Fruit fly (Drosophila melanogaster) whole organism, prepupa: ENCODE measurements around the gene CG31715.

Source experiments
- Blimp-1 ChIP-seq: fragments of 200-800 bp; sonication (Bioruptor generic); optimal IDR thresholded peaks from 3 replicates; lab custom pipeline; 2017; ENCODE audit warnings: missing biosample characterization, missing genetic modification characterization, mild to moderate bottlenecking, moderate library complexity, missing genetic modification reagents
- CG11294 ChIP-seq: fragments of 200-800 bp; sonication (Bioruptor generic); IDR thresholded peaks from 2 replicates; pipeline ENCODE4 v1.3.6; 2022; ENCODE audit warnings: missing biosample characterization, missing genetic modification characterization
- CG31627 ChIP-seq: fragments of 200-800 bp; sonication (Bioruptor generic); optimal IDR thresholded peaks from 3 replicates; lab custom pipeline; 2016; ENCODE audit warnings: missing biosample characterization, missing genetic modification characterization
- CG6808 ChIP-seq: fragments of 200-800 bp; sonication (Bioruptor generic); optimal IDR thresholded peaks from 3 replicates; lab custom pipeline; 2017; ENCODE audit warnings: missing biosample characterization, missing genetic modification characterization, mild to moderate bottlenecking, moderate library complexity, missing genetic modification reagents
- CG8319 ChIP-seq: fragments of 200-800 bp; sonication (Bioruptor generic); optimal IDR thresholded peaks from 3 replicates; lab custom pipeline; 2016; ENCODE audit warnings: missing biosample characterization, missing genetic modification characterization
- eg ChIP-seq: fragments of 200-800 bp; sonication (Bioruptor generic); IDR thresholded peaks from 3 replicates; pipeline ENCODE4 v1.3.6; 2022; ENCODE audit warnings: missing biosample characterization, missing genetic modification characterization
- lz ChIP-seq: fragments of 200-800 bp; sonication (Bioruptor generic); optimal IDR thresholded peaks from 3 replicates; lab custom pipeline; 2016; ENCODE audit warnings: missing biosample characterization, missing genetic modification characterization

- TF ChIP-seq CG8319 (GFP tag; lab: Kevin White, UChicago) (no peak), CG6808 (GFP tag; lab: Kevin White, UChicago) (no peak), CG11294 (GFP tag; lab: Robert Waterston, UW) (no peak), Blimp-1 (GFP tag; lab: Kevin White, UChicago) (no peak), CG31627 (GFP tag; lab: Kevin White, UChicago) (no peak), lz (GFP tag; lab: Kevin White, UChicago) (no peak), eg (GFP tag; lab: Robert Waterston, UW) (no peak)
Observed at dm6 chr2L:10362408-10363067, 21.1 kb downstream of the CG31715 start, which contains the start of the genes Cand1 and pim.
